Worm (Caenorhabditis elegans) whole organism, L4 larva: ENCODE measurements around the gene T26C5.3.
A peak's percentile ranks its signal among the peaks of the same experiment; 100 is the strongest.

Experiments used
- D1046.2 ChIP-seq: fragments of 200-800 bp; sonication (Bioruptor generic); IDR thresholded peaks from 2 replicates; pipeline ENCODE4 v1.3.6; 2022; ENCODE audit warnings: missing genetic modification characterization, missing compliant biosample characterization
- F10B5.3 ChIP-seq: sonication (generic microtip); optimal IDR thresholded peaks from 2 replicates; lab custom pipeline; 2016; ENCODE audit warnings: mild to moderate bottlenecking, missing genetic modification characterization, missing compliant biosample characterization
- F37D6.2 ChIP-seq: sonication (generic microtip); optimal IDR thresholded peaks from 2 replicates; lab custom pipeline; 2016; ENCODE audit warnings: mild to moderate bottlenecking, missing genetic modification characterization, missing compliant biosample characterization
- Y75B8A.6 ChIP-seq: fragments of 200-800 bp; sonication (Bioruptor generic); IDR thresholded peaks from 2 replicates; pipeline ENCODE4 v1.3.6; 2022; ENCODE audit warnings: missing genetic modification reagents, missing genetic modification characterization, missing compliant biosample characterization
- aha-1 ChIP-seq: fragments of 150-350 bp; peaks from one replicate; lab custom pipeline; 2014; ENCODE audit warnings: missing biosample characterization, missing genetic modification characterization
- aly-2 ChIP-seq: sonication (generic microtip); optimal IDR thresholded peaks from 2 replicates; lab custom pipeline; 2018; ENCODE audit warnings: missing biosample characterization, missing genetic modification characterization
- arid-1 ChIP-seq: fragments of 200-800 bp; sonication (Bioruptor generic); conservative IDR thresholded peaks from 2 replicates; pipeline ENCODE4 v1.3.6; 2022; ENCODE audit warnings: missing genetic modification reagents, missing genetic modification characterization, missing compliant biosample characterization
- attf-4 ChIP-seq: sonication (generic microtip); optimal IDR thresholded peaks from 3 replicates; lab custom pipeline; 2017; ENCODE audit warnings: missing biosample characterization, missing genetic modification characterization
- ceh-32 ChIP-seq: sonication (generic microtip); optimal IDR thresholded peaks from 2 replicates; lab custom pipeline; 2016; ENCODE audit warnings: mild to moderate bottlenecking, missing genetic modification characterization, missing compliant biosample characterization; ENCODE audit not compliant: poor library complexity
- ceh-82 ChIP-seq: sonication (generic microtip); optimal IDR thresholded peaks from 2 replicates; lab custom pipeline; 2017; ENCODE audit warnings: missing biosample characterization, missing genetic modification characterization
- cey-2 ChIP-seq: sonication (generic microtip); optimal IDR thresholded peaks from 3 replicates; lab custom pipeline; 2017; ENCODE audit warnings: missing genetic modification characterization, mild to moderate bottlenecking, missing compliant biosample characterization, antibody characterized with exemption, borderline replicate concordance; ENCODE audit not compliant: insufficient read depth
- ctbp-1 ChIP-seq: fragments of 200-800 bp; sonication (Bioruptor generic); IDR thresholded peaks from 2 replicates; pipeline ENCODE4 v1.3.6; 2022; ENCODE audit warnings: missing genetic modification reagents, missing genetic modification characterization, missing compliant biosample characterization
- daf-8 ChIP-seq: fragments of 200-800 bp; sonication (Bioruptor generic); IDR thresholded peaks from 2 replicates; pipeline ENCODE4 v1.3.6; 2022; ENCODE audit warnings: missing genetic modification characterization, missing compliant biosample characterization
- dmd-8 ChIP-seq: fragments of 200-800 bp; sonication (Bioruptor generic); IDR thresholded peaks from 2 replicates; pipeline ENCODE4 v1.3.6; 2022; ENCODE audit warnings: missing genetic modification characterization, missing compliant biosample characterization
- dmd-9 ChIP-seq: fragments of 200-800 bp; sonication (Bioruptor generic); IDR thresholded peaks from 2 replicates; pipeline ENCODE4 v1.3.6; 2022; ENCODE audit warnings: missing genetic modification reagents, missing genetic modification characterization, missing compliant biosample characterization
- egl-43 ChIP-seq: fragments of 200-800 bp; sonication (Bioruptor generic); IDR thresholded peaks from 2 replicates; pipeline ENCODE4 v1.3.6; 2022; ENCODE audit warnings: missing genetic modification reagents, missing genetic modification characterization, missing compliant biosample characterization
- gei-8 ChIP-seq: fragments of 200-800 bp; sonication (Bioruptor generic); optimal IDR thresholded peaks from 2 replicates; lab custom pipeline; 2018; ENCODE audit warnings: mild to moderate bottlenecking, missing genetic modification characterization, missing compliant biosample characterization
- jun-1 ChIP-seq: fragments of 150-350 bp; optimal IDR thresholded peaks from 2 replicates; lab custom pipeline; 2014; ENCODE audit warnings: missing biosample characterization, missing genetic modification reagents, missing genetic modification characterization
- lin-13 ChIP-seq: fragments of 150-350 bp; optimal IDR thresholded peaks from 2 replicates; lab custom pipeline; 2014; ENCODE audit warnings: missing biosample characterization, missing genetic modification reagents, missing genetic modification characterization
- lin-39 ChIP-seq: fragments of 150-350 bp; optimal IDR thresholded peaks from 2 replicates; lab custom pipeline; 2014; ENCODE audit warnings: missing biosample characterization, missing genetic modification reagents, missing genetic modification characterization
- mdl-1 ChIP-seq, 2 experiments: fragments of 150-350 bp in 1 of 2; sonication (generic microtip) in 1 of 2; optimal IDR thresholded peaks; 2 replicates each; lab custom pipeline; 2014 to 2017; ENCODE audit warnings: missing biosample characterization in 2 of 2, missing genetic modification characterization in 2 of 2
- mdt-29 ChIP-seq: fragments of 200-800 bp; sonication (Bioruptor generic); IDR thresholded peaks from 2 replicates; pipeline ENCODE4 v1.3.6; 2022; ENCODE audit warnings: missing genetic modification reagents, missing genetic modification characterization, missing compliant biosample characterization
- mep-1 ChIP-seq: fragments of 150-350 bp; sonication (generic microtip); optimal IDR thresholded peaks from 3 replicates; lab custom pipeline; 2014; ENCODE audit warnings: missing biosample characterization, missing genetic modification characterization
- nhr-10 ChIP-seq: fragments of 150-350 bp; optimal IDR thresholded peaks from 2 replicates; lab custom pipeline; 2014; ENCODE audit warnings: missing biosample characterization, missing genetic modification characterization
- nhr-102 ChIP-seq: sonication (generic microtip); optimal IDR thresholded peaks from 2 replicates; lab custom pipeline; 2016; ENCODE audit warnings: mild to moderate bottlenecking, missing genetic modification characterization, moderate library complexity, missing compliant biosample characterization
- nhr-42 ChIP-seq: fragments of 200-800 bp; sonication (Bioruptor generic); IDR thresholded peaks from 2 replicates; pipeline ENCODE4 v1.3.6; 2022; ENCODE audit warnings: missing genetic modification characterization, missing compliant biosample characterization
- nhr-77 ChIP-seq: fragments of 150-350 bp; optimal IDR thresholded peaks from 2 replicates; lab custom pipeline; 2014; ENCODE audit warnings: missing biosample characterization, missing genetic modification characterization
- pha-4 ChIP-seq, 2 experiments: fragments of 150-350 bp in 1 of 2; fragments of 200-800 bp in 1 of 2; sonication (Bioruptor generic) in 1 of 2; IDR thresholded peaks in 1 of 2; optimal IDR thresholded peaks in 1 of 2; 2 replicates each; pipeline versions ENCODE4 v1.3.6 to Lab custom; 2014 to 2022; ENCODE audit warnings: missing genetic modification characterization in 2 of 2, missing genetic modification reagents in 2 of 2, missing biosample characterization in 1 of 2, missing compliant biosample characterization in 1 of 2
- pqm-1 ChIP-seq: sonication (generic microtip); optimal IDR thresholded peaks from 2 replicates; lab custom pipeline; 2017; ENCODE audit warnings: missing biosample characterization, missing genetic modification characterization
- saeg-2 ChIP-seq: fragments of 200-800 bp; sonication (Bioruptor generic); IDR thresholded peaks from 2 replicates; pipeline ENCODE4 v1.3.6; 2022; ENCODE audit warnings: missing genetic modification reagents, missing genetic modification characterization, missing compliant biosample characterization
- sdz-12 ChIP-seq: fragments of 200-800 bp; sonication (Bioruptor generic); optimal IDR thresholded peaks from 2 replicates; lab custom pipeline; 2018; ENCODE audit warnings: mild to moderate bottlenecking, missing genetic modification characterization, missing compliant biosample characterization
- snpc-1.2 ChIP-seq: fragments of 200-800 bp; sonication (Bioruptor generic); IDR thresholded peaks from 2 replicates; pipeline ENCODE4 v1.3.6; 2022; ENCODE audit warnings: missing genetic modification reagents, missing genetic modification characterization, missing compliant biosample characterization
- tra-1 ChIP-seq: fragments of 200-800 bp; sonication (Bioruptor generic); IDR thresholded peaks from 2 replicates; pipeline ENCODE4 v1.3.6; 2022; ENCODE audit warnings: missing genetic modification reagents, missing genetic modification characterization, missing compliant biosample characterization
- unc-130 ChIP-seq: sonication (generic microtip); optimal IDR thresholded peaks from 2 replicates; lab custom pipeline; 2016; ENCODE audit warnings: missing genetic modification reagents, missing genetic modification characterization, missing compliant biosample characterization
- unc-62 ChIP-seq, 3 experiments: fragments of 150-350 bp in 1 of 3; sonication (generic microtip); optimal IDR thresholded peaks in 2 of 3; peaks in 1 of 3; 1 replicate in 1 of 3; 2 replicates in 2 of 3; lab custom pipeline; 2014 to 2017; ENCODE audit warnings: missing biosample characterization in 3 of 3, missing genetic modification characterization in 3 of 3, missing genetic modification reagents in 3 of 3, missing genotype in 1 of 3
- vab-7 ChIP-seq: fragments of 200-800 bp; sonication (Bioruptor generic); IDR thresholded peaks from 2 replicates; pipeline ENCODE4 v1.3.6; 2022; ENCODE audit warnings: missing genetic modification reagents, missing genetic modification characterization, missing compliant biosample characterization
- zfp-3 ChIP-seq: fragments of 200-800 bp; sonication (Bioruptor generic); conservative IDR thresholded peaks from 2 replicates; pipeline ENCODE4 v1.3.6; 2022; ENCODE audit warnings: missing genetic modification reagents, missing genetic modification characterization, missing compliant biosample characterization
- zip-11 ChIP-seq: fragments of 200-800 bp; sonication (Bioruptor generic); IDR thresholded peaks from 2 replicates; pipeline ENCODE4 v1.3.6; 2022; ENCODE audit warnings: missing genetic modification characterization, missing compliant biosample characterization
- ztf-11 ChIP-seq: fragments of 150-350 bp; optimal IDR thresholded peaks from 2 replicates; lab custom pipeline; 2014; ENCODE audit warnings: missing biosample characterization, missing genetic modification characterization

The T26C5.3 gene

DNA sequence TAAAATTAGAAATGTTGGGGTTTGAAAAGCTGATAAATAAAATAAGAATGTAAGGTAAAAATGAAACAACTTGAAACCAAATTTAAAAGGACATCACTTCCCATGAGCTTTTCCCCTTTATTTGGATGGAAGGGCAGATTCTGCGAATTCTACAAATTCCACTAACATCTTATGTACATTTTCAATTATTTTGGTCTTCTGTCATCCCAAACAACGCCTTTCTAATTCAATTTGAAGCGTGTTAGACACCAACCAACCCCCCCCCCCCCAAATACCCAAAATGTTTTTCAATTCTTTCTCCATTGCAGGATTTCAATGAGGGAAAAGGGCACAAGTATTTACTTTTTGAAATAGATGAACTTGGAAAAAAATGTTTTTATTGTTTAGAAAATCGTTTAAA lies 29.3 kb downstream of the T26C5.3 start:
- TF ChIP-seq lin-39 (tag; lab: Kevin White, UChicago) (no peak), mep-1 (no peak), unc-130 (no peak), aha-1 (tag; lab: Kevin White, UChicago) (peak; percentile 64)

DNA sequence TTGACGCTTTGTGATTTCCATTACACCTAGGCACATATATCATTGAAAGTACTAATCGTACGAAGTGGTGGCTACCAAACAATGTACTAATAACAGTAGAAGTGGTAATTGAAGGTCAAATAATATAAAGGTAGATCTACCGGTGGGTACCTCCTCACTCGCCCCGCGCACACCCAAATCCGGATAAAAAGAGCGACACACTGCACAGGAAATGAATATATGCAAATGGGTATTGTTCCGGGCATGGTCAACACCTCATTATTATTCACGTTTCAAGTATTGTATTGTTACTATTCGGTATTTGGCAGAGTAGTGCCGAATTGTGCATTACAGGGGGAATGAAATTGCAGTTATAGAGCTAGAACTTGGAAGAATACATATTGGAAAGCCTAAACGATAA lies 29.9 kb downstream of the T26C5.3 start:
- TF ChIP-seq ctbp-1: no peak
- no peak for TF ChIP-seq mdt-29
- no peak for TF ChIP-seq jun-1 (tag; lab: Kevin White, UChicago)
- TF ChIP-seq vab-7 (GFP tag; lab: Robert Waterston, UW): no peak
- TF ChIP-seq arid-1 (GFP tag; lab: Robert Waterston, UW): no peak
- TF ChIP-seq F37D6.2: no peak
- TF ChIP-seq ceh-32: no peak
- TF ChIP-seq cey-2 (tag; lab: Kevin White, UChicago): no peak
- no peak for TF ChIP-seq pqm-1 (tag; lab: Kevin White, UChicago)
- TF ChIP-seq ztf-11 (tag; lab: Kevin White, UChicago): no peak
- TF ChIP-seq snpc-1.2 (GFP tag; lab: Robert Waterston, UW): no peak
- TF ChIP-seq Y75B8A.6 (GFP tag; lab: Robert Waterston, UW): no peak

DNA sequence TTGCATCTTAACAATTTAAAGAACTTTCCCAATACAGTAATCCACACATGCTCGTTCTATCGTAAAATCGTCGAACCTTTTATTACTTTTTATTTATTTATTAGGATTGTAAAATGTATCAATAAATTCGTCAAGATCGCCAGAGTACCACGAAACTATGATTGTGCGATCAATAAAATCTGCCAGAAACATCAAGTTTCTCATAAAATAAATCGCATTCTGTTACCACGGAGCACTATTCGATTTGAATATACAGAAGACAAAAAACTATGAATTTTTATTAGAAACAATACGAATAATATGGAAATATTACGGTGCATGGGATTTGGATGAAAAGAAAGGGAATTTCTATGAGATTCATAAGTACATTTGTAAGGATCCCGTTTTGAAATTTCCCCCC lies 30.4 kb downstream of the T26C5.3 start, which contains the start of gene C01G6.2:
Gene C01G6.2 (plus strand): TSS at position 301 of the 400 bp plus-strand sequence.
- TF ChIP-seq saeg-2 (no peak), unc-62 (GFP tag; optimal IDR thresholded peaks at IDR 0.05 in 1 of 2; lab: Kevin White, UChicago) (peak in 1 of 2 experiments; percentile 17), unc-62 (tag; optimal IDR thresholded peaks at IDR 0.05; lab: Kevin White, UChicago) (no peak), gei-8 (GFP tag; lab: Kevin White, UChicago) (no peak), F10B5.3 (tag; lab: Kevin White, UChicago) (no peak), aly-2 (no peak)

DNA sequence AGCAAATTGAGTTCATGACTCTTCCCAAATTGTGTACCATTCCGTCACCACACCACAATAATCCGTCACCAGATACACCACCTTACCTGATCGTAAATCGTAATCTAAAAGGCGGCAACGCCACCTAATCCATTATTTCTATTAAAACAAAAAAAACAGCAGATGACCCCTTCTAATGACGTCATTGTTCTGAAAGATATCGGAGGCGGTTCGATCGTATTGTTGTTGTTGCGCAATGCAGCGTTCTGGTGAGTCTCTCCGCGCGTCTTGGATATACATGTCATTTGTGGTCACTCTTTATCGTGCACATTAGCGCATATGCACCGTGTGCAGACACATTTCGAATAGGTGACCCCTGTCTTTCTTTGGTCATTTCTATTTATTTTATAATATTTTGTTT lies 32.6 kb downstream of the T26C5.3 start:
- TF ChIP-seq dmd-8 (no peak), ceh-82 (tag; lab: Kevin White, UChicago) (no peak), sdz-12 (GFP tag; lab: Kevin White, UChicago) (no peak), tra-1 (GFP tag; lab: Robert Waterston, UW) (no peak), unc-62 (GFP tag; optimal IDR thresholded peaks at IDR 0.05 in 1 of 2; lab: Kevin White, UChicago) (peak in 1 of 2 experiments; percentile 30), unc-62 (tag; optimal IDR thresholded peaks at IDR 0.05; lab: Kevin White, UChicago) (no peak), mdl-1 (tag; optimal IDR thresholded peaks at IDR 0.05; lab: Kevin White, UChicago) (no peak), pqm-1 (tag; lab: Kevin White, UChicago) (no peak), nhr-10 (tag; lab: Kevin White, UChicago) (no peak)

DNA sequence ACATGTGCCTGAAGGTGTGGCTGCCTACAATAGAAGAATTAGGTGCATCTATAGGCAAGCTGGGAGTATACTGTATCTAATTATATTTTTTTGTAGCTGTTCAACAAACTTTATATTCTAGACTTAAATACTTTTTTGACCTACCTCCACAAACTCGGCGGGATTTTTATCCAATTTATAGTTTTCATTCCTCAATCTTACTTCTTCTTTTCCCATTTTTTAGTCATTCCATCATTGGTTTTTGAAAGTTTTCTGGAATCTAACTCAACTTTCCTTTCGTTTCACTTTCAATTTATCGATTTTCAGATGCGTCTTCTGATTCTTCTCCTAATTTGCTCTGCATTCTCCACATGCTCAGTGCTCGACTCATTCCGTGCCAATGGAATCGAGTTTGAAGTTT lies 33.2 kb downstream of the T26C5.3 start, which contains the start of gene C01G6.3:
Gene C01G6.3 (plus strand): TSS at position 301 of the 400 bp plus-strand sequence.
- TF ChIP-seq dmd-9 (GFP tag; lab: Robert Waterston, UW) (no peak), nhr-42 (GFP tag; lab: Robert Waterston, UW) (no peak), zip-11 (GFP tag; lab: Robert Waterston, UW) (no peak), zfp-3 (GFP tag; lab: Robert Waterston, UW) (no peak), D1046.2 (GFP tag; lab: Robert Waterston, UW) (no peak), daf-8 (GFP tag; lab: Robert Waterston, UW) (no peak), pha-4 (GFP tag; IDR thresholded peaks at IDR 0.05; lab: Robert Waterston, UW) (no peak), pha-4 (tag; optimal IDR thresholded peaks at IDR 0.05; lab: Kevin White, UChicago) (no peak), egl-43 (no peak), cey-2 (tag; lab: Kevin White, UChicago) (no peak), nhr-102 (no peak), attf-4 (tag; lab: Kevin White, UChicago) (no peak), nhr-77 (tag; lab: Kevin White, UChicago) (no peak), lin-13 (GFP tag; lab: Kevin White, UChicago) (no peak)
